Worm (Caenorhabditis elegans) whole organism, early embryonic: ENCODE data around the gene ZK1127.3.
A peak's percentile ranks its signal among the peaks of the same experiment; 100 is the strongest.

Source experiments
- B0310.2 ChIP-seq: sonication (generic microtip); optimal IDR thresholded peaks from 2 replicates; lab custom pipeline; 2016; ENCODE audit warnings: mild to moderate bottlenecking, missing genetic modification characterization, missing compliant biosample characterization
- F13C5.2 ChIP-seq: sonication (generic microtip); optimal IDR thresholded peaks from 2 replicates; lab custom pipeline; 2017; ENCODE audit warnings: mild to moderate bottlenecking, missing genetic modification characterization, inconsistent platforms, missing compliant biosample characterization
- aly-1 ChIP-seq: sonication (generic microtip); optimal IDR thresholded peaks from 2 replicates; lab custom pipeline; 2016; ENCODE audit warnings: missing genetic modification characterization, missing compliant biosample characterization
- ama-1 ChIP-seq: fragments of 150-350 bp; optimal IDR thresholded peaks from 2 replicates; lab custom pipeline; 2014
- ceh-13 ChIP-seq: fragments of 200-800 bp; sonication (Bioruptor generic); optimal IDR thresholded peaks from 2 replicates; lab custom pipeline; 2018; ENCODE audit warnings: mild to moderate bottlenecking, missing genetic modification characterization, missing compliant biosample characterization
- ceh-36 ChIP-seq: sonication (generic microtip); optimal IDR thresholded peaks from 2 replicates; lab custom pipeline; 2016; ENCODE audit warnings: missing genetic modification characterization, inconsistent platforms, missing compliant biosample characterization
- ets-7 ChIP-seq: sonication (generic microtip); optimal IDR thresholded peaks from 2 replicates; lab custom pipeline; 2016; ENCODE audit warnings: missing genotype, missing genetic modification characterization, missing compliant biosample characterization
- flt-1 ChIP-seq: fragments of 200-800 bp; sonication (Bioruptor generic); IDR thresholded peaks from 2 replicates; pipeline ENCODE4 v1.3.6; 2022; ENCODE audit warnings: missing genetic modification characterization, missing compliant biosample characterization
- hmbx-1 ChIP-seq: sonication (generic microtip); optimal IDR thresholded peaks from 2 replicates; lab custom pipeline; 2016; ENCODE audit warnings: mild to moderate bottlenecking, missing genetic modification characterization, missing compliant biosample characterization
- hmg-4 ChIP-seq: fragments of 200-800 bp; sonication (Bioruptor generic); optimal IDR thresholded peaks from 2 replicates; lab custom pipeline; 2018; ENCODE audit warnings: mild to moderate bottlenecking, missing genetic modification characterization, missing compliant biosample characterization
- hnd-1 ChIP-seq: sonication (generic microtip); optimal IDR thresholded peaks from 2 replicates; lab custom pipeline; 2016; ENCODE audit warnings: missing genetic modification characterization, missing compliant biosample characterization
- pes-1 ChIP-seq: fragments of 200-800 bp; sonication (Bioruptor generic); IDR thresholded peaks from 2 replicates; pipeline ENCODE4 v1.3.6; 2022; ENCODE audit warnings: missing genetic modification reagents, missing genetic modification characterization, missing compliant biosample characterization
- scrt-1 ChIP-seq: fragments of 200-800 bp; sonication (Bioruptor generic); IDR thresholded peaks from 2 replicates; pipeline ENCODE4 v1.3.6; 2022; ENCODE audit warnings: missing genetic modification characterization, missing compliant biosample characterization
- sea-1 ChIP-seq: fragments of 200-800 bp; sonication (Bioruptor generic); conservative IDR thresholded peaks from 2 replicates; pipeline ENCODE4 v1.3.6; 2022; ENCODE audit warnings: missing genetic modification characterization, missing compliant biosample characterization
- tbx-11 ChIP-seq: fragments of 200-800 bp; sonication (Bioruptor generic); IDR thresholded peaks from 2 replicates; pipeline ENCODE4 v1.3.6; 2022; ENCODE audit warnings: missing genetic modification characterization, missing compliant biosample characterization
- tbx-37 ChIP-seq: fragments of 200-800 bp; sonication (Bioruptor generic); conservative IDR thresholded peaks from 2 replicates; pipeline ENCODE4 v1.3.6; 2022; ENCODE audit warnings: missing genetic modification reagents, missing genetic modification characterization, missing compliant biosample characterization
- tra-4 ChIP-seq: sonication (generic microtip); optimal IDR thresholded peaks from 2 replicates; lab custom pipeline; 2017; ENCODE audit warnings: missing genetic modification characterization, missing compliant biosample characterization

ZK1127.3 gene

DNA sequence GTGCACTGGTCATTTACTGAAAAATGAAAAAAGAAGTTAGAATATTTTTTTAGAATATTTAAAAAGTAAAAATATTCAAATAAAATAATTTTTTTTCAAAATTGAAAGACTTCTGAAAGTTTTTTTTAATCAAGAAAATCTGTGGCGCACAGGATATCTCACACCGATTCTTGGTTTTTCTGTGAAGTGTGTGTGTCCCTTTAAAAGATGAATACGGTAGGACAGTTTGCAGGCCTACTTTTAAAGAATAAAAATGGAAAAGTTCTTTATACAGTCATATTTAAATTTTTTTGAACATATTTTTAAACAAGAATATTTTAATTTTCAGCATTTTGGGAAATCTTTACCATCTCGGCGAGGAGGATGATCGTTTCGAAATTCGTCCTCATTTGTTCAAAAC lies 43.5 kb downstream of the ZK1127.3 start, which contains the start of gene mct-5:
mct-5 (minus strand) TSS at position 16 of the 400 bp plus-strand sequence.
- TF ChIP-seq ets-7 (tag; lab: Kevin White, UChicago) (no peak), tra-4 (no peak), hmg-4 (GFP tag; lab: Kevin White, UChicago) (no peak), tbx-11 (GFP tag; lab: Robert Waterston, UW) (no peak), hnd-1 (tag; lab: Kevin White, UChicago) (no peak), scrt-1 (GFP tag; lab: Robert Waterston, UW) (no peak), ceh-36 (no peak), ceh-13 (GFP tag; lab: Kevin White, UChicago) (no peak), flt-1 (GFP tag; lab: Robert Waterston, UW) (no peak), hmbx-1 (tag; lab: Kevin White, UChicago) (no peak), F13C5.2 (tag; lab: Kevin White, UChicago) (no peak), ama-1 (lab: Kevin White, UChicago) (no peak), aly-1 (tag; lab: Kevin White, UChicago) (no peak)

ce11 chrII:7099231-7099630 lies 44.1 kb downstream of the ZK1127.3 start:
- no peak for TF ChIP-seq hmbx-1 (tag; lab: Kevin White, UChicago)
- no peak for TF ChIP-seq ceh-36
- TF ChIP-seq sea-1 (GFP tag; lab: Robert Waterston, UW) = no peak
- TF ChIP-seq hnd-1 (tag; lab: Kevin White, UChicago) = no peak
- TF ChIP-seq ceh-13 (GFP tag; lab: Kevin White, UChicago) = no peak
- TF ChIP-seq tra-4 = no peak
- no peak for TF ChIP-seq ama-1 (lab: Kevin White, UChicago)
- TF ChIP-seq scrt-1 (GFP tag; lab: Robert Waterston, UW) = no peak
- no peak for TF ChIP-seq tbx-37 (GFP tag; lab: Robert Waterston, UW)

DNA sequence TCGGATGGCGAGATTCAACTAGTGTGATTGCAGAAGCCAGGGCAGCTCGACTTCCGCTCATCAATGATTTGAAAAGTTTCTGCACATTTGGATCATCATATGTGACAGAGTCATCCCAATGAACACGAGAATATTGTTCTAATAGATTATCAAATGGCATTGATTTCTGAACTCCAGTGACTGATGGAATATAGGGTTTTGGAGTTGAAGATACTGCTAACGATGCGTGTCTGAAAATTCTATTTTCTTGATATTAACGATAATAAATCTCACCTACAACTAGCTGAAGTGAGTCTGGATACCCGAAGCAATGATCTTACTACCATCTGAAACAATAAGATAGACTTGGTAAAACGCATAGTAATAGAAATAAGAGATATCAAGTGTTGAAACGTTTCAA lies 45.8 kb downstream of the ZK1127.3 start, which contains the start of gene mmaa-1:
mmaa-1 (minus strand) TSS at position 328 of the 400 bp plus-strand sequence.
- TF ChIP-seq hnd-1 (tag; lab: Kevin White, UChicago) = no peak
- no peak for TF ChIP-seq ama-1 (lab: Kevin White, UChicago)
- no peak for TF ChIP-seq flt-1 (GFP tag; lab: Robert Waterston, UW)
- no peak for TF ChIP-seq F13C5.2 (tag; lab: Kevin White, UChicago)
- no peak for TF ChIP-seq ceh-13 (GFP tag; lab: Kevin White, UChicago)
- TF ChIP-seq hmg-4 (GFP tag; lab: Kevin White, UChicago) = no peak
- TF ChIP-seq pes-1 = no peak
- TF ChIP-seq aly-1 (tag; lab: Kevin White, UChicago) = no peak
- no peak for TF ChIP-seq tbx-11 (GFP tag; lab: Robert Waterston, UW)
- no peak for TF ChIP-seq sea-1 (GFP tag; lab: Robert Waterston, UW)
- no peak for TF ChIP-seq tbx-37 (GFP tag; lab: Robert Waterston, UW)
- TF ChIP-seq tra-4 = no peak
- TF ChIP-seq ets-7 (tag; lab: Kevin White, UChicago) = no peak

ce11 chrII:7102288-7102687 lies 47.2 kb downstream of the ZK1127.3 start:
- TF ChIP-seq tbx-11 (GFP tag; lab: Robert Waterston, UW) (no peak), hnd-1 (tag; lab: Kevin White, UChicago) (no peak), B0310.2 (tag; lab: Kevin White, UChicago) (no peak), ceh-13 (GFP tag; lab: Kevin White, UChicago) (no peak), pes-1 (no peak), tbx-37 (GFP tag; lab: Robert Waterston, UW) (no peak), ets-7 (tag; lab: Kevin White, UChicago) (no peak), scrt-1 (GFP tag; lab: Robert Waterston, UW) (no peak), aly-1 (tag; lab: Kevin White, UChicago) (no peak), hmg-4 (GFP tag; lab: Kevin White, UChicago) (no peak)

- TF ChIP-seq ets-7 (tag; lab: Kevin White, UChicago) = no peak
- no peak for TF ChIP-seq F13C5.2 (tag; lab: Kevin White, UChicago)
- no peak for TF ChIP-seq scrt-1 (GFP tag; lab: Robert Waterston, UW)
- no peak for TF ChIP-seq B0310.2 (tag; lab: Kevin White, UChicago)
- no peak for TF ChIP-seq tbx-11 (GFP tag; lab: Robert Waterston, UW)
Observed at ce11 chrII:7103111-7103510, 48.0 kb downstream of the ZK1127.3 start.

DNA sequence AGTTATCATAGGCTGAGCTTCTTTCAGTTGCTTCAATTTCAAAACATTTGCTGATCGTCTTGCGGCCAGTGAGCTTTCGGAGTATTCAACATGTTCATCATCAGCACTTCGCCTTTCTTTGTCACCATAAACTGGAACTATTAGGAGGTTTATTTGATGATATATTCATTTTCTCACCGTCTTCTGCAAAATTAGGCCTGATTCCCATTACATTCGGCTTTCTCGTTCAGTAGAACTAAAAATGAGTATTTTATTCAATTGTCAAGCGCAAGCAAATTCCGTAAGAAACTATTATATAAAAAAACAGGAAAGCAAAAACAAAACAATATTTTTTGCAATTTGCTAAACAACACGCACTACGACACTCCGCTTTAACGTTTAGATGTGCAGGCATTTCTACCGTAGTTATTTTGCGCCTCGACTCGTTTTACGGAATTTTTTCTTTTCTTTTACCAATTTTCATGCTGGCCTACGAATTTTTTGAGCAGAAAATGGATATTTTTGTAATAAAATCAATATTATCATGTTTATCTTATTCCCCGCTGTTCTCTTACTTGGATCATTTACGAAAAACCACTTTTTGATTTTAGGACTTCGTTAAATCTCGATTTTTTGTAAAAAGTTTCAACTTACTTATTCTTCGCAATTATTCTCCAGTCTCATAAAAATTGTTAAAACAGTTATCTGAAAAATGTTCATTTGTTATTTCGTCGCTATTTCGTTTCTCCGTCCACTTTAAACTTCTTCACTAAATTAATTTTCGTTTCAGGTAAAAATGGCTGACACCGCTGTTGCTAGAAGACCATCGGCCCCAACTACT lies 49.9 kb downstream of the ZK1127.3 start, which contains the start of the genes farl-11 and rpl-33:
farl-11 (minus strand) TSS at position 242 of the 820 bp plus-strand sequence.
rpl-33 (plus strand) TSS at position 770 of the 820 bp plus-strand sequence.
- TF ChIP-seq flt-1 (GFP tag; lab: Robert Waterston, UW) (0 out of 2 replicates have a peak, but pooled peaks have one; percentile 27), sea-1 (GFP tag; lab: Robert Waterston, UW) (no peak), F13C5.2 (tag; lab: Kevin White, UChicago) (peak; percentile 51)
